Fruit fly (Drosophila melanogaster) whole organism, prepupa: ENCODE measurements around the gene CG9449.

ENCODE experiments used
- Blimp-1 ChIP-seq: fragments of 200-800 bp; sonication (Bioruptor generic); optimal IDR thresholded peaks from 3 replicates; lab custom pipeline; 2017; ENCODE audit warnings: missing biosample characterization, missing genetic modification characterization, mild to moderate bottlenecking, moderate library complexity, missing genetic modification reagents
- CG11294 ChIP-seq: fragments of 200-800 bp; sonication (Bioruptor generic); IDR thresholded peaks from 2 replicates; pipeline ENCODE4 v1.3.6; 2022; ENCODE audit warnings: missing biosample characterization, missing genetic modification characterization
- Eip75B ChIP-seq: fragments of 200-800 bp; sonication (Bioruptor generic); optimal IDR thresholded peaks from 3 replicates; lab custom pipeline; 2016; ENCODE audit warnings: missing biosample characterization, missing genetic modification characterization
- achi ChIP-seq: fragments of 200-800 bp; sonication (Bioruptor generic); optimal IDR thresholded peaks from 3 replicates; lab custom pipeline; 2016; ENCODE audit warnings: missing biosample characterization, missing genetic modification characterization
- dac ChIP-seq: fragments of 200-800 bp; sonication (Bioruptor generic); optimal IDR thresholded peaks from 2 replicates; lab custom pipeline; 2017; ENCODE audit warnings: missing biosample characterization, mild to moderate bottlenecking, missing genetic modification characterization
- dsx ChIP-seq: fragments of 200-800 bp; optimal IDR thresholded peaks from 3 replicates; lab custom pipeline; 2019; ENCODE audit warnings: missing biosample characterization, mild to moderate bottlenecking, missing genetic modification characterization, moderate library complexity; ENCODE audit not compliant: poor library complexity, severe bottlenecking
- net ChIP-seq: fragments of 200-800 bp; sonication (Bioruptor generic); optimal IDR thresholded peaks from 3 replicates; lab custom pipeline; 2016; ENCODE audit warnings: missing biosample characterization, missing genetic modification characterization

- TF ChIP-seq CG11294 (GFP tag; lab: Robert Waterston, UW) (no peak), dsx (GFP tag; lab: Kevin White, UChicago) (no peak), achi (GFP tag; lab: Kevin White, UChicago) (no peak), Eip75B (GFP tag; lab: Kevin White, UChicago) (no peak), dac (no peak), net (GFP tag; lab: Kevin White, UChicago) (no peak), Blimp-1 (GFP tag; lab: Kevin White, UChicago) (no peak)
These were observed 23.1 kb upstream of the CG9449 start, which contains the start of gene Cpr76Bc for dm6 chr3L:19520645-19521044.
